Fruit fly (Drosophila melanogaster) whole organism, pupa: ENCODE results near the gene dpr3.

Experiments
- CG13204 ChIP-seq: fragments of 200-800 bp; sonication (Bioruptor generic); optimal IDR thresholded peaks from 2 replicates; lab custom pipeline; 2018; ENCODE audit warnings: missing biosample characterization, mild to moderate bottlenecking, missing genetic modification characterization, moderate library complexity
- Snoo ChIP-seq: fragments of 200-800 bp; sonication (Bioruptor generic); optimal IDR thresholded peaks from 3 replicates; lab custom pipeline; 2017; ENCODE audit warnings: missing biosample characterization, mild to moderate bottlenecking, missing genetic modification characterization, inconsistent platforms

- TF ChIP-seq Snoo (tag; lab: Kevin White, UChicago) (peak; percentile 92), CG13204 (GFP tag; lab: Kevin White, UChicago) (no peak)
Measured at dm6 chr2L:2147208-2147607, 37.5 kb upstream of the dpr3 start, which contains the start of the genes CG11723 and Tbcd.
